Fruit fly (Drosophila melanogaster) Kc167 (cell line): Measurements from ENCODE around the gene Kal1.

Experiments used
- Myc ChIP-seq: fragments of >200 bp; optimal IDR thresholded peaks from 2 replicates; lab custom pipeline; 2017; ENCODE audit warnings: missing external identifiers
- Sin3A ChIP-seq: fragments of >200 bp; optimal IDR thresholded peaks from 2 replicates; lab custom pipeline; 2018; ENCODE audit warnings: missing external identifiers
- h ChIP-seq: fragments of >200 bp; optimal IDR thresholded peaks from 3 replicates; lab custom pipeline; 2018; ENCODE audit warnings: missing external identifiers
- insv ChIP-seq: fragments of >200 bp; optimal IDR thresholded peaks from 3 replicates; lab custom pipeline; 2018; ENCODE audit warnings: missing external identifiers
- psq ChIP-seq: fragments of >200 bp; optimal IDR thresholded peaks from 2 replicates; lab custom pipeline; 2017; ENCODE audit warnings: missing external identifiers
- ttk ChIP-seq: sonication (Bioruptor generic); optimal IDR thresholded peaks from 2 replicates; lab custom pipeline; 2017; ENCODE audit warnings: missing external identifiers

dm6 chr3R:24113070-24113385, 28.2 kb upstream of the Kal1 start, which contains the start of gene Root:
- no peak for TF ChIP-seq Sin3A
- no peak for TF ChIP-seq h
- TF ChIP-seq psq (lab: Kevin White, UChicago), result no peak
- no peak for TF ChIP-seq ttk
- TF ChIP-seq insv (lab: Kevin White, UChicago), result no peak
- TF ChIP-seq Myc (lab: Kevin White, UChicago), result no peak
